Fruit fly (Drosophila melanogaster): ENCODE results near the gene Ice2.

- TF ChIP-seq psq (optimal IDR thresholded peaks at IDR 0.05): no peak
- TF ChIP-seq ttk (optimal IDR thresholded peaks at IDR 0.05): no peak
- no peak for TF ChIP-seq Sin3A (optimal IDR thresholded peaks at IDR 0.05)
- no peak for TF ChIP-seq insv (optimal IDR thresholded peaks at IDR 0.05)
Observed at dm6 chr3R:21111964-21112740, 17.9 kb upstream of the Ice2 start.
